Worm (Caenorhabditis elegans): ENCODE data around the gene C39B10.1.
A peak's percentile ranks its signal among the peaks of the same experiment; 100 is the strongest.

The C39B10.1 gene

DNA sequence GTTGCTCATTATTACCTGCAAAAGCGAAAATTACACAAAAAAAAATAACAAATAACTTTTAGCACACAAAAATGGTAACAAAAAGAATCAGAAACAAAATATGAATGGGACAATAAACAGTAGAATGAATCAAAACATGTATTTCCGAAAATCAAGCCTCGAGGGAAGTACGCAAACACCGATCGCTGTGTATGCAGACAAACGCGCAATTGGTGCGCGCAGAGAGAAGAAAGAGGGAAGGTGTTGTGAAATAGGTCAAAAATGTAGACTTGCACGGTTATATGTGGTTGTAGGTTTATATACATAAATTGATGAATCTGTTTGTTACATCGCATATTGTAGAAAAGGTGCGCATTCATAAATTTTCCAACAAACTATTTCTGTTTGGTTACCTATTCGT, 43.7 kb downstream of the C39B10.1 start, which contains the start of gene cdk-11.2:
cdk-11.2 (minus strand) TSS at position 23 of the 400 bp plus-strand sequence.
- no peak for TF ChIP-seq dmd-4 (tag; optimal IDR thresholded peaks at IDR 0.05; ENCODE audit: borderline replicate concordance)
- peak; percentile 7 for TF ChIP-seq tbx-2 (tag; optimal IDR thresholded peaks at IDR 0.05)
- TF ChIP-seq ahr-1 (tag; optimal IDR thresholded peaks at IDR 0.05), result no peak
- TF ChIP-seq ceh-31 (tag; optimal IDR thresholded peaks at IDR 0.05), result peak; percentile 11
- no peak for TF ChIP-seq ets-4 (tag; optimal IDR thresholded peaks at IDR 0.05)
- TF ChIP-seq unc-55 (GFP tag; optimal IDR thresholded peaks at IDR 0.05), result peak; percentile 6
- peak; percentile 66 for TF ChIP-seq nfya-1 (tag; optimal IDR thresholded peaks at IDR 0.05)
- TF ChIP-seq che-1 (tag; optimal IDR thresholded peaks at IDR 0.05), result no peak

ce11 chrX:10412425-10412824, 51.0 kb downstream of the C39B10.1 start, which contains the start of gene acr-8:
TSS of gene acr-8 (plus strand) at chrX:10412725.
- TF ChIP-seq C38D4.7 (GFP tag; optimal IDR thresholded peaks at IDR 0.05) (no peak), pag-3 (tag; optimal IDR thresholded peaks at IDR 0.05; ENCODE audit: borderline replicate concordance) (no peak), unc-55 (GFP tag; optimal IDR thresholded peaks at IDR 0.05) (no peak), tbx-2 (tag; optimal IDR thresholded peaks at IDR 0.05) (no peak), lin-11 (tag; optimal IDR thresholded peaks at IDR 0.05) (no peak), ceh-6 (GFP tag; optimal IDR thresholded peaks at IDR 0.05) (no peak), unc-86 (tag; optimal IDR thresholded peaks at IDR 0.05) (no peak)

DNA sequence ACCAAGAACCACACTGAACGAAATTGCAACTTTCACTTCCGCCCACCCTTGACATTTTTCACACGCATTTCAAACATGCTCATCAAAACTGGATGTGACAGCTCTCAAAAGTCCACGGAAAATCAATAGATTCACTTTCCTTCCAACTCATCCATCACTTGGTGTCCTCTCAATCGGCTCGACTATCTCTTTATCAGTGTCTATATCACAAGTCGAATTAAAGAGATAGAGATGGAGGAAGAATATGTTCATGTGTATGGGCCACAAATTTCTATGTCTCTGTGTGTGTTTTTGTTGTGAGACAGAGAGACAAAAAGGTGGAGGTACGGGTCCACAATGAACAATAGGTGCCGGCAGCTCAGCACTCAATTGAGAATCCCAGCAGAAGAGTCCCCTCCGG, 52.9 kb downstream of the C39B10.1 start:
- no peak for TF ChIP-seq unc-86 (tag; optimal IDR thresholded peaks at IDR 0.05)
- TF ChIP-seq nhr-11 (tag; optimal IDR thresholded peaks at IDR 0.05), result no peak
- TF ChIP-seq ceh-18 (tag; optimal IDR thresholded peaks at IDR 0.05), result peak; percentile 81
- peak; percentile 64 for TF ChIP-seq unc-55 (GFP tag; optimal IDR thresholded peaks at IDR 0.05)
- no peak for TF ChIP-seq tbx-2 (tag; optimal IDR thresholded peaks at IDR 0.05)
- peak; percentile 70 for TF ChIP-seq rnt-1 (tag; optimal IDR thresholded peaks at IDR 0.05)

All from whole organism, late embryonic.